Worm (Caenorhabditis elegans) whole organism, L2 larva: ENCODE data around the gene ced-5.

Source experiments
- C34F6.9 ChIP-seq: fragments of 150-350 bp; optimal IDR thresholded peaks from 2 replicates; lab custom pipeline; 2014; ENCODE audit warnings: missing biosample characterization, missing genetic modification characterization
- R02D3.7 ChIP-seq: fragments of 150-350 bp; optimal IDR thresholded peaks from 2 replicates; lab custom pipeline; 2014; ENCODE audit warnings: missing biosample characterization, missing genetic modification characterization
- Y55F3AM.14 ChIP-seq: fragments of 200-800 bp; sonication (Bioruptor generic); optimal IDR thresholded peaks from 2 replicates; lab custom pipeline; 2018; ENCODE audit warnings: mild to moderate bottlenecking, missing genetic modification characterization, missing compliant biosample characterization
- ZK546.5 ChIP-seq: sonication (generic microtip); optimal IDR thresholded peaks from 2 replicates; lab custom pipeline; 2017; ENCODE audit warnings: missing biosample characterization, missing genetic modification characterization
- blmp-1 ChIP-seq: sonication (generic microtip); optimal IDR thresholded peaks from 2 replicates; lab custom pipeline; 2017; ENCODE audit warnings: missing genetic modification characterization, mild to moderate bottlenecking, missing compliant biosample characterization, antibody characterized with exemption, moderate library complexity; ENCODE audit not compliant: insufficient read depth
- ceh-16 ChIP-seq: fragments of 150-350 bp; optimal IDR thresholded peaks from 2 replicates; lab custom pipeline; 2014; ENCODE audit warnings: missing biosample characterization, missing genetic modification characterization
- ceh-82 ChIP-seq: fragments of 150-350 bp; optimal IDR thresholded peaks from 2 replicates; lab custom pipeline; 2014; ENCODE audit warnings: missing biosample characterization, missing genetic modification characterization
- crh-2 ChIP-seq: sonication (generic microtip); optimal IDR thresholded peaks from 2 replicates; lab custom pipeline; 2017; ENCODE audit warnings: missing biosample characterization, missing genetic modification characterization
- egl-27 ChIP-seq: sonication (generic microtip); optimal IDR thresholded peaks from 3 replicates; lab custom pipeline; 2017; ENCODE audit warnings: missing biosample characterization, missing genetic modification reagents, missing genetic modification characterization
- elt-1 ChIP-seq: fragments of 150-350 bp; optimal IDR thresholded peaks from 2 replicates; lab custom pipeline; 2014; ENCODE audit warnings: missing biosample characterization, missing genetic modification characterization
- elt-3 ChIP-seq: sonication (generic microtip); optimal IDR thresholded peaks from 2 replicates; lab custom pipeline; 2017; ENCODE audit warnings: missing biosample characterization, missing genetic modification characterization
- fos-1 ChIP-seq: fragments of 150-350 bp; optimal IDR thresholded peaks from 2 replicates; lab custom pipeline; 2014; ENCODE audit warnings: missing biosample characterization, missing genetic modification characterization
- gmeb-1 ChIP-seq: fragments of 150-350 bp; optimal IDR thresholded peaks from 2 replicates; lab custom pipeline; 2014; ENCODE audit warnings: missing biosample characterization, missing genetic modification characterization
- lin-11 ChIP-seq: fragments of 150-350 bp; sonication (generic microtip); optimal IDR thresholded peaks from 2 replicates; lab custom pipeline; 2014; ENCODE audit warnings: missing biosample characterization, missing genetic modification characterization, inconsistent platforms, mixed read lengths
- lin-39 ChIP-seq: fragments of 150-350 bp; optimal IDR thresholded peaks from 2 replicates; lab custom pipeline; 2014; ENCODE audit warnings: missing biosample characterization, missing genetic modification reagents, missing genetic modification characterization
- lsy-2 ChIP-seq, 2 experiments: fragments of 150-350 bp in 1 of 2; sonication (generic microtip) in 1 of 2; optimal IDR thresholded peaks; 2 replicates each; lab custom pipeline; 2014 to 2017; ENCODE audit warnings: missing biosample characterization in 2 of 2, missing genetic modification characterization in 2 of 2
- mab-5 ChIP-seq: fragments of 150-350 bp; optimal IDR thresholded peaks from 2 replicates; lab custom pipeline; 2014; ENCODE audit warnings: missing biosample characterization, missing genetic modification characterization
- mbf-1 ChIP-seq: sonication (generic microtip); optimal IDR thresholded peaks from 2 replicates; lab custom pipeline; 2017; ENCODE audit warnings: missing biosample characterization, missing genetic modification characterization
- mdl-1 ChIP-seq, 2 experiments: fragments of 150-350 bp in 1 of 2; sonication (generic microtip) in 1 of 2; optimal IDR thresholded peaks; 2 replicates each; lab custom pipeline; 2017; ENCODE audit warnings: missing biosample characterization in 2 of 2, missing genetic modification characterization in 2 of 2
- nhr-10 ChIP-seq: sonication (generic microtip); optimal IDR thresholded peaks from 2 replicates; lab custom pipeline; 2017; ENCODE audit warnings: missing biosample characterization, missing genetic modification characterization
- nhr-11 ChIP-seq: fragments of 150-350 bp; optimal IDR thresholded peaks from 2 replicates; lab custom pipeline; 2014; ENCODE audit warnings: missing biosample characterization, missing genetic modification characterization
- nhr-129 ChIP-seq: fragments of 150-350 bp; optimal IDR thresholded peaks from 2 replicates; lab custom pipeline; 2014; ENCODE audit warnings: missing biosample characterization, missing genetic modification characterization
- nhr-23 ChIP-seq: fragments of 150-350 bp; optimal IDR thresholded peaks from 2 replicates; lab custom pipeline; 2014; ENCODE audit warnings: missing biosample characterization, missing genetic modification reagents, missing genetic modification characterization
- nhr-237 ChIP-seq: fragments of 150-350 bp; optimal IDR thresholded peaks from 2 replicates; lab custom pipeline; 2014; ENCODE audit warnings: missing biosample characterization, missing genetic modification characterization
- nhr-6 ChIP-seq: fragments of 150-350 bp; optimal IDR thresholded peaks from 2 replicates; lab custom pipeline; 2014; ENCODE audit warnings: missing biosample characterization, missing genetic modification characterization
- peb-1 ChIP-seq: fragments of 150-350 bp; optimal IDR thresholded peaks from 2 replicates; lab custom pipeline; 2014; ENCODE audit warnings: missing biosample characterization, missing genetic modification characterization
- sem-4 ChIP-seq: fragments of 150-350 bp; optimal IDR thresholded peaks from 2 replicates; lab custom pipeline; 2014; ENCODE audit warnings: missing biosample characterization, missing genetic modification reagents, missing genetic modification characterization
- skn-1 ChIP-seq: sonication (generic microtip); optimal IDR thresholded peaks from 2 replicates; lab custom pipeline; 2017; ENCODE audit warnings: missing biosample characterization, missing genetic modification characterization
- sma-3 ChIP-seq: sonication (generic microtip); optimal IDR thresholded peaks from 2 replicates; lab custom pipeline; 2016; ENCODE audit warnings: missing genetic modification reagents, missing genetic modification characterization, missing compliant biosample characterization
- sma-9 ChIP-seq, 2 experiments: fragments of 150-350 bp in 1 of 2; sonication (generic microtip) in 1 of 2; optimal IDR thresholded peaks; 2 replicates each; lab custom pipeline; 2014 to 2016; ENCODE audit warnings: missing genetic modification characterization in 2 of 2, mild to moderate bottlenecking in 1 of 2, missing biosample characterization in 1 of 2, missing compliant biosample characterization in 1 of 2, missing genetic modification reagents in 1 of 2, moderate library complexity in 1 of 2
- snpc-4 ChIP-seq: fragments of 150-350 bp; optimal IDR thresholded peaks from 2 replicates; lab custom pipeline; 2014; ENCODE audit warnings: missing biosample characterization, missing genetic modification characterization
- unc-39 ChIP-seq: fragments of 150-350 bp; optimal IDR thresholded peaks from 2 replicates; lab custom pipeline; 2014; ENCODE audit warnings: missing biosample characterization, missing genetic modification characterization
- unc-55 ChIP-seq: fragments of 150-350 bp; sonication (generic microtip); optimal IDR thresholded peaks from 3 replicates; lab custom pipeline; 2014; ENCODE audit warnings: missing biosample characterization, missing genetic modification reagents, missing genetic modification characterization
- unc-62 ChIP-seq: fragments of 150-350 bp; optimal IDR thresholded peaks from 2 replicates; lab custom pipeline; 2014; ENCODE audit warnings: missing biosample characterization, missing genetic modification reagents, missing genetic modification characterization
- ztf-1 ChIP-seq: fragments of 200-800 bp; sonication (Bioruptor generic); conservative IDR thresholded peaks from 2 replicates; pipeline ENCODE4 v1.3.6; 2022; ENCODE audit warnings: missing genetic modification characterization, missing compliant biosample characterization
- ztf-11 ChIP-seq: sonication (generic microtip); optimal IDR thresholded peaks from 2 replicates; lab custom pipeline; 2017; ENCODE audit warnings: missing biosample characterization, missing genetic modification characterization
- ztf-4 ChIP-seq: fragments of 150-350 bp; optimal IDR thresholded peaks from 2 replicates; lab custom pipeline; 2014; ENCODE audit warnings: missing biosample characterization, missing genetic modification characterization

The ced-5 gene

ce11 chrIV:10449799-10450198 lies 34.1 kb upstream of the ced-5 start, which contains the start of gene F13B12.4:
Gene F13B12.4, minus strand, starts transcription at chrIV:10449899.
- TF ChIP-seq unc-55 (no peak), sma-3 (no peak)

DNA sequence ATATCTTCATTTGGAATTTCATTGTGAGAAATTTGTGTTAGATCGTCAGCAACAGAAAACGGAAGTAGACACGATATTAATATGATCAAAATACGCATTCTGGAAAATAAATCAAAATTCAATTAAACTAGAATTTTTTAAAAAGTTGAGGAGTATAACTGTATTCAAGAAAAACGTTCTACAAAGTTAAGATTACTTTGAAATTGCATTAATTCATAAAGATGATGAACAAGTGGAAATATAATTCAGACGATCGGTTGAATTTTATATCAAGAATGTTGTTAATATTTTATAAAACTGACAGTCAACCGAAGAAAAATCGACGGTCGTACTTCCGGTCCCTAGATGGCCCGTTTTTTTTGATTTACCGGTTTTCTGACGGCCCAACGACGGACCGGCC lies 30.9 kb upstream of the ced-5 start, which contains the start of gene F01D4.8:
F01D4.8 (minus strand) TSS at position 101 of the 400 bp plus-strand sequence.
- no peak for TF ChIP-seq Y55F3AM.14 (GFP tag; lab: Kevin White, UChicago)
- no peak for TF ChIP-seq ceh-82 (tag; lab: Kevin White, UChicago)

DNA sequence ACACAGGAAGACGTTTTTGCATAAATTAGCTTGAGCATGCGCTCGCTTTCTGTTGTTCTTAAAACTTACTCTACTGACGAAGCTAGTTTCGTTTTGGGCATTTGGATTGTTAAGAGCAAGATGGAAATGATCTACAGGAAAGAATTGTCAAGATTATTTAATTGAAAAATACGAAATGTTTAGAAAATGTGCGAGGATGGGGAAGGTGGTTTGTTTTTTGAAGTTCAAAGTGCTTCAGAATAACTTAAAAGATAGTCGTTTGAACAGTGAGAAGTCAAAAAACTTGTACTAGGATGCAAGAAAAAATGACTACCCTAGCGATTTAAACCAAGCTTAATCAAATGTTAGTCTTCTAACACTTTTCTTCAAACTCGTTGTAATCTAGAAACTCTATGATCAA lies 26.8 kb upstream of the ced-5 start, which contains the start of gene srb-17:
srb-17 (minus strand) TSS at position 101 of the 400 bp plus-strand sequence.
- TF ChIP-seq ZK546.5 (tag; lab: Kevin White, UChicago) (no peak), mbf-1 (tag; lab: Kevin White, UChicago) (no peak), ceh-16 (tag; lab: Kevin White, UChicago) (no peak), mdl-1 (tag; optimal IDR thresholded peaks at IDR 0.05; lab: Kevin White, UChicago) (no peak)

DNA sequence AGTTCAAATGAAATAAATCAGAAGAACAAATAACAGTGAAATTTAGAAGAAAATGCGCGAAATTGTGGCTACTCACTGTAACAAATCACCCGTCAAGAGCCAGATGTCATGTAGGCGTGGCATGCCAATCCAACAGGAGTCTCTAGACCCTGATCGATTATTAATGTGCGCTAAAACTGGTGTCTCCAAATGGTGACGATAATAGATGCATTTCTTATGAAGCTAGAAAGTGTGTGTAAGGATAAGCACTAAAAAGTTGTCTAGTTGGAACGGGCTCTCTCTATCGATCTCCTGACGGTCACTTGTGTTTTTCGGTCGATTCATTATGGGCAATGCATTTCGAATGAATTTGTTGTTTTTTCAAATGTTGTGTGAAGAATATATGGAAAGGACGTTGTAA lies 22.1 kb upstream of the ced-5 start, which contains the start of gene mec-3:
mec-3 (minus strand) TSS at position 101 of the 400 bp plus-strand sequence.
- TF ChIP-seq unc-55 (peak; percentile 66), nhr-23 (tag; lab: Kevin White, UChicago) (no peak), unc-62 (GFP tag; lab: Kevin White, UChicago) (no peak), nhr-6 (tag; lab: Kevin White, UChicago) (no peak), unc-39 (no peak), C34F6.9 (tag; lab: Kevin White, UChicago) (no peak), snpc-4 (tag; lab: Kevin White, UChicago) (no peak)

ce11 chrIV:10462608-10463007 lies 21.3 kb upstream of the ced-5 start:
- no peak for TF ChIP-seq elt-1 (tag; lab: Kevin White, UChicago)
- no peak for TF ChIP-seq sma-3
- no peak for TF ChIP-seq ztf-11 (tag; lab: Kevin White, UChicago)
- no peak for TF ChIP-seq peb-1 (tag; lab: Kevin White, UChicago)
- TF ChIP-seq blmp-1 = no peak

ce11 chrIV:10463127-10463526 lies 20.8 kb upstream of the ced-5 start:
- TF ChIP-seq nhr-11 (no peak), sma-3 (peak; percentile 17), skn-1 (tag; lab: Kevin White, UChicago) (no peak), nhr-237 (tag; lab: Kevin White, UChicago) (no peak), unc-62 (GFP tag; lab: Kevin White, UChicago) (no peak), mdl-1 (tag; optimal IDR thresholded peaks at IDR 0.05; lab: Kevin White, UChicago) (no peak), ceh-16 (tag; lab: Kevin White, UChicago) (no peak), gmeb-1 (tag; lab: Kevin White, UChicago) (peak; percentile 62), ztf-1 (GFP tag; lab: Robert Waterston, UW) (no peak), ztf-4 (tag; lab: Kevin White, UChicago) (no peak), lin-11 (no peak), Y55F3AM.14 (GFP tag; lab: Kevin White, UChicago) (no peak), sem-4 (tag; lab: Kevin White, UChicago) (no peak), lsy-2 (tag; optimal IDR thresholded peaks at IDR 0.05; lab: Kevin White, UChicago) (no peak), snpc-4 (tag; lab: Kevin White, UChicago) (no peak), nhr-129 (no peak), mab-5 (no peak), egl-27 (no peak), lin-39 (tag; lab: Kevin White, UChicago) (no peak), nhr-10 (tag; lab: Kevin White, UChicago) (no peak), R02D3.7 (tag; lab: Kevin White, UChicago) (no peak), C34F6.9 (tag; lab: Kevin White, UChicago) (no peak), sma-9 (GFP tag; optimal IDR thresholded peaks at IDR 0.05; lab: Kevin White, UChicago) (peak; percentile 79), sma-9 (tag; optimal IDR thresholded peaks at IDR 0.05; lab: Kevin White, UChicago) (no peak), ceh-82 (tag; lab: Kevin White, UChicago) (no peak), elt-3 (tag; lab: Kevin White, UChicago) (no peak), mbf-1 (tag; lab: Kevin White, UChicago) (no peak), fos-1 (tag; lab: Kevin White, UChicago) (peak; percentile 98), ztf-11 (tag; lab: Kevin White, UChicago) (no peak), blmp-1 (no peak), crh-2 (tag; lab: Kevin White, UChicago) (peak; percentile 33), unc-39 (no peak)
